Worm (Caenorhabditis elegans): ENCODE data around the gene F27E5.5.

DNA sequence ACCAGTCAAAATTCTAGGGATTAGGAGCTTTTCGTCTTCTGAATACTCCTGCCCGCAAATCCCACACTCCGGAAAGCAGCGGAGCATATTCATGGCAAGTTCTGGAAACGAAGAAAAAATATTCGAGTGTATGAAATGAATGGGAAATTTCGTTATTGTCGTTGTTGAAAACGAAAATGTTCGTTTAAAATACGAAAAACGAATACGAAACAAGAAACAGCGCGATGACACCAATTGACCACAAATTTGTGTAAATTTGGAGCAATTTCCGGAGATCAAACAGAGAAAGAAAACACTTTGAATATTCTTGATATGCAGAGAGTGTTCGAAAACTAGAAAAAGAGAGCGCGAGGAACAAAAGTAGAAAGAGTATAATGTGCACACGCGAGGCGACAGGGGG is 26.1 kb downstream of the F27E5.5 start, which contains the start of gene ZK945.4:
- no peak for TF ChIP-seq nhr-23 (tag; optimal IDR thresholded peaks at IDR 0.05)
- TF ChIP-seq ztf-4 (tag; optimal IDR thresholded peaks at IDR 0.05) = no peak
- no peak for TF ChIP-seq zag-1 (tag; optimal IDR thresholded peaks at IDR 0.05)
- no peak for TF ChIP-seq pqm-1 (tag; optimal IDR thresholded peaks at IDR 0.05)
- no peak for TF ChIP-seq nfya-1 (tag; optimal IDR thresholded peaks at IDR 0.05; ENCODE audit: insufficient read depth)
- no peak for TF ChIP-seq elt-2 (tag; optimal IDR thresholded peaks at IDR 0.05)
- TF ChIP-seq nhr-237 (tag; optimal IDR thresholded peaks at IDR 0.05) = no peak
- TF ChIP-seq skn-1 (tag; optimal IDR thresholded peaks at IDR 0.05) = no peak
- TF ChIP-seq mdl-1 (tag; optimal IDR thresholded peaks at IDR 0.05) = no peak
- TF ChIP-seq fkh-10 (GFP tag; optimal IDR thresholded peaks at IDR 0.05) = no peak
- TF ChIP-seq nhr-77 (tag; optimal IDR thresholded peaks at IDR 0.05) = no peak
- TF ChIP-seq nhr-28 (tag; optimal IDR thresholded peaks at IDR 0.05) = no peak
- no peak for TF ChIP-seq nhr-25 (tag; optimal IDR thresholded peaks at IDR 0.05)

Data from whole organism, L3 larva.